Worm (Caenorhabditis elegans) whole organism, L1 larva: ENCODE measurements around the gene eol-1.
A peak's percentile ranks its signal among the peaks of the same experiment; 100 is the strongest.

Source experiments
- nhr-11 ChIP-seq: fragments of 150-350 bp; optimal IDR thresholded peaks from 2 replicates; lab custom pipeline; 2014; ENCODE audit warnings: missing biosample characterization, missing genetic modification characterization
- nhr-19 ChIP-seq: fragments of 200-800 bp; sonication (Bioruptor generic); conservative IDR thresholded peaks from 2 replicates; pipeline ENCODE4 v1.3.6; 2022; ENCODE audit warnings: missing genetic modification characterization, missing compliant biosample characterization
- nhr-237 ChIP-seq: fragments of 150-350 bp; optimal IDR thresholded peaks from 2 replicates; lab custom pipeline; 2014; ENCODE audit warnings: missing biosample characterization, missing genetic modification characterization
- skn-1 ChIP-seq: fragments of 150-350 bp; optimal IDR thresholded peaks from 2 replicates; lab custom pipeline; 2014; ENCODE audit warnings: missing biosample characterization, missing genetic modification characterization
- unc-86 ChIP-seq: sonication (generic microtip); optimal IDR thresholded peaks from 2 replicates; lab custom pipeline; 2016; ENCODE audit warnings: missing genetic modification characterization, missing compliant biosample characterization
- ztf-11 ChIP-seq, 2 experiments: sonication (generic microtip); optimal IDR thresholded peaks; 2 replicates each; lab custom pipeline; 2016 to 2017; ENCODE audit warnings: missing genetic modification characterization in 2 of 2, missing biosample characterization in 1 of 2, missing compliant biosample characterization in 1 of 2

ce11 chrV:14006819-14007218, 26.1 kb upstream of the eol-1 start:
- TF ChIP-seq ztf-11 (tag; optimal IDR thresholded peaks at IDR 0.05; lab: Kevin White, UChicago) (no peak), unc-86 (tag; lab: Kevin White, UChicago) (peak; percentile 28), nhr-237 (no peak), nhr-19 (GFP tag; lab: Robert Waterston, UW) (no peak), skn-1 (tag; lab: Kevin White, UChicago) (no peak), nhr-11 (tag; lab: Kevin White, UChicago) (no peak)
